Worm (Caenorhabditis elegans) whole organism, L3 larva: Measurements from ENCODE around the gene rps-2.

Experiments
- aly-2 ChIP-seq: fragments of 150-350 bp; optimal IDR thresholded peaks from 2 replicates; lab custom pipeline; 2014; ENCODE audit warnings: missing biosample characterization, missing genetic modification characterization
- ama-1 ChIP-seq: fragments of 150-350 bp; optimal IDR thresholded peaks from 2 replicates; lab custom pipeline; 2018
- ceh-28 ChIP-seq: fragments of 150-350 bp; optimal IDR thresholded peaks from 2 replicates; lab custom pipeline; 2014; ENCODE audit warnings: missing biosample characterization, missing genetic modification reagents, missing genetic modification characterization
- elt-1 ChIP-seq: fragments of 150-350 bp; optimal IDR thresholded peaks from 2 replicates; lab custom pipeline; 2014; ENCODE audit warnings: missing biosample characterization, missing genetic modification characterization
- elt-3 ChIP-seq, 3 experiments: fragments of 150-350 bp in 1 of 3; sonication (generic microtip) in 2 of 3; optimal IDR thresholded peaks; 2 replicates in 2 of 3; 4 replicates in 1 of 3; lab custom pipeline; 2014 to 2017; ENCODE audit warnings: missing biosample characterization in 3 of 3, missing genetic modification characterization in 3 of 3
- fkh-2 ChIP-seq: fragments of 150-350 bp; optimal IDR thresholded peaks from 2 replicates; lab custom pipeline; 2014; ENCODE audit warnings: missing biosample characterization, missing genetic modification reagents, missing genetic modification characterization
- lin-39 ChIP-seq: fragments of 150-350 bp; optimal IDR thresholded peaks from 2 replicates; lab custom pipeline; 2018; ENCODE audit warnings: missing biosample characterization, missing genetic modification reagents, missing genetic modification characterization
- lsy-12 ChIP-seq: sonication (generic microtip); optimal IDR thresholded peaks from 2 replicates; lab custom pipeline; 2016; ENCODE audit warnings: mild to moderate bottlenecking, missing genetic modification characterization, missing compliant biosample characterization
- mdl-1 ChIP-seq: fragments of 150-350 bp; optimal IDR thresholded peaks from 2 replicates; lab custom pipeline; 2014; ENCODE audit warnings: missing biosample characterization, missing genetic modification characterization
- nhr-28 ChIP-seq: fragments of 150-350 bp; optimal IDR thresholded peaks from 2 replicates; lab custom pipeline; 2014; ENCODE audit warnings: missing biosample characterization, missing genetic modification characterization
- unc-62 ChIP-seq: fragments of 150-350 bp; sonication (generic microtip); optimal IDR thresholded peaks from 4 replicates; lab custom pipeline; 2014; ENCODE audit warnings: missing biosample characterization, missing genetic modification reagents, missing genetic modification characterization

DNA sequence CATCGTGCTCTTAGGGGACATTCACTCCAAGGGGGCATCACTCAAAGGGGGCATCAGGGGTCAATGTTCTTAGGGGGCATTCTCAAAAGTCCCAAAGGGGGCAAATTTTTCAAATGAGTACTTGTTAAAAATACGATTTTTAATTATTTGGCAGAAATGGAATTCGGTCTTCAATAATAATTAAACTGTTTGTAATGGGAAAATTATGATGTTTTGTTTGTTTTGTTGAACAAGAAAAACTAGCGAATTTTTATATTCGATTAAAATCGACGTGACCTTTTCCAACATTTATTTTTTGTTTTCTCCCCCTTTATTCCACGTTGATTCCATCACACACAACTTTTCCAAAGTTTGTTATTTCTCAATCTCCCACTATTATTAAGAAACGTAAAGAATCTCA, 40.8 kb upstream of the rps-2 start, which contains the start of gene F57H12.5:
- TF ChIP-seq unc-62 (GFP tag; lab: Kevin White, UChicago): no peak
- no peak for TF ChIP-seq ceh-28 (tag; lab: Kevin White, UChicago)
- no peak for TF ChIP-seq fkh-2
- no peak for TF ChIP-seq lsy-12 (tag; lab: Kevin White, UChicago)
- TF ChIP-seq aly-2: no peak
- no peak for TF ChIP-seq mdl-1 (tag; lab: Kevin White, UChicago)
- no peak for TF ChIP-seq elt-1 (tag; lab: Kevin White, UChicago)
- no peak for TF ChIP-seq lin-39 (tag; lab: Kevin White, UChicago)
- no peak for TF ChIP-seq elt-3 (tag; optimal IDR thresholded peaks at IDR 0.05; lab: Kevin White, UChicago)
- no peak for TF ChIP-seq nhr-28 (tag; lab: Kevin White, UChicago)
- no peak for TF ChIP-seq ama-1
